Worm (Caenorhabditis elegans) whole organism, young adult: ENCODE results near the gene tdc-1.

Source experiments
- B0336.3 ChIP-seq: fragments of 200-800 bp; sonication (Bioruptor generic); IDR thresholded peaks from 2 replicates; pipeline ENCODE4 v1.3.6; 2022; ENCODE audit warnings: missing genetic modification characterization, missing compliant biosample characterization
- ama-1 ChIP-seq, 3 experiments: fragments of 150-350 bp in 1 of 3; sonication (generic microtip) in 2 of 3; optimal IDR thresholded peaks; 2 replicates each; lab custom pipeline; 2014 to 2018; ENCODE audit warnings: missing biosample characterization in 2 of 3, missing genetic modification characterization in 2 of 3, missing genetic modification reagents in 2 of 3
- dpl-1 ChIP-seq: fragments of 150-350 bp; optimal IDR thresholded peaks from 2 replicates; lab custom pipeline; 2014; ENCODE audit warnings: missing biosample characterization, missing genetic modification reagents, missing genetic modification characterization
- egrh-3 ChIP-seq: fragments of 200-800 bp; sonication (Bioruptor generic); IDR thresholded peaks from 2 replicates; pipeline ENCODE4 v1.3.6; 2022; ENCODE audit warnings: missing genetic modification reagents, missing genetic modification characterization, missing compliant biosample characterization
- mxl-1 ChIP-seq: sonication (generic microtip); optimal IDR thresholded peaks from 2 replicates; lab custom pipeline; 2016; ENCODE audit warnings: missing genetic modification characterization, missing compliant biosample characterization
- snpc-4 ChIP-seq, 5 experiments: fragments of 150-350 bp in 1 of 5; sonication (generic microtip) in 4 of 5; optimal IDR thresholded peaks; 2 replicates each; lab custom pipeline; 2014 to 2018; ENCODE audit warnings: missing genetic modification characterization in 5 of 5, missing biosample characterization in 3 of 5, antibody characterized with exemption in 2 of 5, mild to moderate bottlenecking in 2 of 5, missing compliant biosample characterization in 2 of 5, missing genotype in 2 of 5, moderate library complexity in 2 of 5, missing genetic modification reagents in 1 of 5
- unc-62 ChIP-seq: fragments of 150-350 bp; optimal IDR thresholded peaks from 2 replicates; lab custom pipeline; 2014; ENCODE audit warnings: missing biosample characterization, missing genetic modification reagents, missing genetic modification characterization
- ztf-22 ChIP-seq: fragments of 200-800 bp; sonication (Bioruptor generic); optimal IDR thresholded peaks from 2 replicates; lab custom pipeline; 2018; ENCODE audit warnings: mild to moderate bottlenecking, missing genetic modification characterization, moderate library complexity, missing compliant biosample characterization
- ztf-26 ChIP-seq: sonication (generic microtip); optimal IDR thresholded peaks from 2 replicates; lab custom pipeline; 2017; ENCODE audit warnings: missing genetic modification characterization, missing compliant biosample characterization

DNA sequence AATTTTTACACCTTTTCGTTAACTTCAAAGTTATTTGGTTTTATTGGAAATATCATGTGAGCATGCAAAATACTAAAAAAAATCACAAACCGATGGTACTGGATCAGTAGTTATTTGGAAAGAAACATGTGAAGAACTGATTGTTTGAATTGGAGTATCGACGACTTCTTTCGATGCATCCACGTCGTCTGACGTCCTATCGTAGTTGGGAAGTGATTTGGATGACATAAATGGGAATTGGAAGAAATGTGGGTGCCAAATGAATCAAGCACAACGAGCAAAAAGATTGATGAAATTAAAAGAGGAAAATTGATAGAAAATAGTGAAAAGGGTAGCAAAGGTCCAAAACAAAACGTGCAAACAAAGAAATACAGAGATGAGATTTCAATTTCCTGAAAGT, 50.8 kb downstream of the tdc-1 start, which contains the start of gene shw-1:
- TF ChIP-seq ztf-22 (GFP tag; lab: Kevin White, UChicago) (no peak), snpc-4 (GFP tag; optimal IDR thresholded peaks at IDR 0.05; lab: Kevin White, UChicago) (no peak), snpc-4 (tag; optimal IDR thresholded peaks at IDR 0.05; lab: Kevin White, UChicago) (no peak), ama-1 (optimal IDR thresholded peaks at IDR 0.05; lab: Kevin White, UChicago) (no peak), ama-1 (GFP tag; optimal IDR thresholded peaks at IDR 0.05; lab: Kevin White, UChicago) (no peak), B0336.3 (GFP tag; lab: Robert Waterston, UW) (no peak), unc-62 (no peak), mxl-1 (tag; lab: Kevin White, UChicago) (no peak), ztf-26 (tag; lab: Kevin White, UChicago) (no peak), egrh-3 (GFP tag; lab: Robert Waterston, UW) (no peak), dpl-1 (no peak)
